Fruit fly (Drosophila melanogaster) whole organism, embryonic: ENCODE measurements around the gene pnt.
A peak's percentile ranks its signal among the peaks of the same experiment; 100 is the strongest.

ENCODE experiments used
- Adf1 ChIP-seq: fragments of 200-800 bp; sonication (Bioruptor generic); IDR thresholded peaks from 2 replicates; pipeline ENCODE4 v1.3.6; 2022; ENCODE audit warnings: missing biosample characterization, missing genetic modification characterization
- Bgb ChIP-seq: fragments of 200-800 bp; sonication (Bioruptor generic); IDR thresholded peaks from 2 replicates; pipeline ENCODE4 v1.3.6; 2022; ENCODE audit warnings: missing biosample characterization, missing genetic modification characterization; ENCODE audit not compliant: partially characterized antibody
- CG11560 ChIP-seq: fragments of 200-800 bp; sonication (Bioruptor generic); IDR thresholded peaks from 3 replicates; pipeline ENCODE4 v1.3.6; 2022; ENCODE audit warnings: missing biosample characterization, missing genetic modification characterization
- CG12659 ChIP-seq: fragments of 200-800 bp; sonication (Bioruptor generic); optimal IDR thresholded peaks from 3 replicates; lab custom pipeline; 2017; ENCODE audit warnings: mild to moderate bottlenecking, missing biosample characterization, missing genetic modification reagents, missing genetic modification characterization
- CG13894 ChIP-seq: fragments of 200-800 bp; sonication (Bioruptor generic); optimal IDR thresholded peaks from 3 replicates; lab custom pipeline; 2018; ENCODE audit warnings: missing biosample characterization, mild to moderate bottlenecking, missing genetic modification characterization, moderate library complexity
- CG14014 ChIP-seq: fragments of 200-800 bp; sonication (Bioruptor generic); IDR thresholded peaks from 2 replicates; pipeline ENCODE4 v1.3.6; 2022; ENCODE audit warnings: missing biosample characterization, missing genetic modification characterization
- CG14441 ChIP-seq: fragments of 200-800 bp; sonication (Bioruptor generic); IDR thresholded peaks from 2 replicates; pipeline ENCODE4 v1.3.6; 2022; ENCODE audit warnings: missing biosample characterization, missing genetic modification characterization
- CG2116 ChIP-seq: fragments of 200-800 bp; sonication (Bioruptor generic); optimal IDR thresholded peaks from 3 replicates; lab custom pipeline; 2018; ENCODE audit warnings: missing biosample characterization, mild to moderate bottlenecking, missing genetic modification characterization
- CG2202 ChIP-seq: fragments of 200-800 bp; sonication (Bioruptor generic); optimal IDR thresholded peaks from 2 replicates; lab custom pipeline; 2018; ENCODE audit warnings: missing biosample characterization, mild to moderate bottlenecking, missing genetic modification characterization
- CG2678 ChIP-seq: fragments of 200-800 bp; sonication (Bioruptor generic); optimal IDR thresholded peaks from 3 replicates; lab custom pipeline; 2019; ENCODE audit warnings: missing biosample characterization, mild to moderate bottlenecking, missing genetic modification characterization, moderate library complexity
- CG2875 ChIP-seq: fragments of 200-800 bp; sonication (Bioruptor generic); optimal IDR thresholded peaks from 2 replicates; lab custom pipeline; 2017; ENCODE audit warnings: missing biosample characterization, mild to moderate bottlenecking, missing genetic modification characterization, missing genetic modification reagents
- CG30403 ChIP-seq: fragments of 200-800 bp; sonication (Bioruptor generic); optimal IDR thresholded peaks from 3 replicates; lab custom pipeline; 2016; ENCODE audit warnings: missing biosample characterization, missing genetic modification characterization
- CG3163 ChIP-seq: fragments of 200-800 bp; sonication (Bioruptor generic); optimal IDR thresholded peaks from 3 replicates; lab custom pipeline; 2016; ENCODE audit warnings: missing biosample characterization, missing genetic modification characterization
- CG34376 ChIP-seq: fragments of 200-800 bp; sonication (Bioruptor generic); optimal IDR thresholded peaks from 2 replicates; lab custom pipeline; 2018; ENCODE audit warnings: missing biosample characterization, mild to moderate bottlenecking, missing genetic modification characterization
- CG4617 ChIP-seq: fragments of 200-800 bp; sonication (Bioruptor generic); optimal IDR thresholded peaks from 3 replicates; lab custom pipeline; 2016; ENCODE audit warnings: missing biosample characterization, missing genetic modification characterization, borderline replicate concordance
- CG5180 ChIP-seq: fragments of 200-800 bp; sonication (Bioruptor generic); optimal IDR thresholded peaks from 3 replicates; lab custom pipeline; 2017; ENCODE audit warnings: missing biosample characterization, missing genetic modification characterization, mild to moderate bottlenecking, moderate library complexity, missing genetic modification reagents
- CG7271 ChIP-seq: fragments of 200-800 bp; sonication (Bioruptor generic); optimal IDR thresholded peaks from 2 replicates; lab custom pipeline; 2018; ENCODE audit warnings: missing biosample characterization, mild to moderate bottlenecking, missing genetic modification characterization, moderate library complexity
- CG7963 ChIP-seq: fragments of 200-800 bp; sonication (Bioruptor generic); IDR thresholded peaks from 3 replicates; pipeline ENCODE4 v1.3.6; 2022; ENCODE audit warnings: missing biosample characterization, missing genetic modification characterization; ENCODE audit not compliant: partially characterized antibody
- CG8388 ChIP-seq: fragments of 200-800 bp; sonication (Bioruptor generic); optimal IDR thresholded peaks from 2 replicates; lab custom pipeline; 2019; ENCODE audit warnings: missing biosample characterization, mild to moderate bottlenecking, missing genetic modification characterization, moderate library complexity
- CTCF ChIP-seq: fragments of 200-800 bp; sonication (Bioruptor generic); optimal IDR thresholded peaks from 2 replicates; lab custom pipeline; 2017; ENCODE audit warnings: missing biosample characterization, mild to moderate bottlenecking, missing genetic modification characterization, moderate library complexity
- Camta ChIP-seq: fragments of 200-800 bp; sonication (Bioruptor generic); optimal IDR thresholded peaks from 2 replicates; lab custom pipeline; 2016; ENCODE audit warnings: missing biosample characterization, missing genetic modification characterization
- D ChIP-seq, 2 experiments: fragments of 200-800 bp in 1 of 2; fragments of >200 bp in 1 of 2; sonication (Bioruptor generic) in 1 of 2; optimal IDR thresholded peaks; 2 replicates in 1 of 2; 3 replicates in 1 of 2; lab custom pipeline; 2017; ENCODE audit warnings: mild to moderate bottlenecking in 1 of 2, missing biosample characterization in 1 of 2, missing genetic modification characterization in 1 of 2, missing genetic modification reagents in 1 of 2
- D19B ChIP-seq: fragments of 200-800 bp; sonication (Bioruptor generic); optimal IDR thresholded peaks from 2 replicates; lab custom pipeline; 2017; ENCODE audit warnings: missing biosample characterization, mild to moderate bottlenecking, missing genetic modification characterization
- Dref ChIP-seq: fragments of 200-800 bp; sonication (Bioruptor generic); IDR thresholded peaks from 2 replicates; pipeline ENCODE4 v1.3.6; 2022; ENCODE audit warnings: missing biosample characterization, missing genetic modification characterization
- Fer2 ChIP-seq: fragments of 200-800 bp; sonication (Bioruptor generic); optimal IDR thresholded peaks from 2 replicates; lab custom pipeline; 2018; ENCODE audit warnings: missing biosample characterization, mild to moderate bottlenecking, missing genetic modification characterization, moderate library complexity
- Mad ChIP-seq: fragments of 200-800 bp; sonication (Bioruptor generic); optimal IDR thresholded peaks from 2 replicates; lab custom pipeline; 2016; ENCODE audit warnings: missing biosample characterization, missing genetic modification characterization
- Med ChIP-seq: fragments of 200-800 bp; sonication (Bioruptor generic); peaks from one replicate; lab custom pipeline; 2016; ENCODE audit warnings: missing biosample characterization, missing genetic modification characterization, mild to moderate bottlenecking, inconsistent platforms, moderate library complexity
- Oaz ChIP-seq: fragments of 200-800 bp; sonication (Bioruptor generic); IDR thresholded peaks from 2 replicates; pipeline ENCODE4 v1.3.6; 2022; ENCODE audit warnings: missing biosample characterization, missing genetic modification characterization
- Rx ChIP-seq: fragments of 200-800 bp; sonication (Bioruptor generic); IDR thresholded peaks from 2 replicates; pipeline ENCODE4 v1.3.6; 2022; ENCODE audit warnings: missing biosample characterization, missing genetic modification characterization
- Taf1 ChIP-seq: fragments of 200-800 bp; sonication (Bioruptor generic); IDR thresholded peaks from 2 replicates; pipeline ENCODE4 v1.3.6; 2022; ENCODE audit warnings: missing biosample characterization, missing genetic modification characterization
- Tbp ChIP-seq: fragments of >200 bp; optimal IDR thresholded peaks from 2 replicates; lab custom pipeline; 2018; ENCODE audit warnings: missing biosample characterization, missing genetic modification characterization
- Trl ChIP-seq, 3 experiments: fragments of >200 bp in 2 of 3; fragments of 200-800 bp in 1 of 3; sonication (Bioruptor generic) in 1 of 3; optimal IDR thresholded peaks; 2 replicates in 1 of 3; 3 replicates in 2 of 3; lab custom pipeline; 2016 to 2017; ENCODE audit warnings: missing biosample characterization in 1 of 3, missing genetic modification characterization in 1 of 3
- ara ChIP-seq: fragments of 200-800 bp; sonication (Bioruptor generic); IDR thresholded peaks from 2 replicates; pipeline ENCODE4 v1.3.6; 2022; ENCODE audit warnings: missing biosample characterization, missing genetic modification characterization
- caup ChIP-seq: fragments of 200-800 bp; sonication (Bioruptor generic); optimal IDR thresholded peaks from 3 replicates; lab custom pipeline; 2017; ENCODE audit warnings: missing biosample characterization, mild to moderate bottlenecking, missing genetic modification characterization, moderate library complexity; ENCODE audit not compliant: severe bottlenecking
- dysf ChIP-seq: fragments of 200-800 bp; sonication (Bioruptor generic); IDR thresholded peaks from 3 replicates; pipeline ENCODE4 v1.3.6; 2022; ENCODE audit warnings: missing biosample characterization, missing genetic modification characterization
- emc ChIP-seq: fragments of 200-800 bp; sonication (Bioruptor generic); optimal IDR thresholded peaks from 2 replicates; lab custom pipeline; 2016; ENCODE audit warnings: missing biosample characterization, missing genetic modification characterization
- en ChIP-seq: fragments of 200-800 bp; sonication (Bioruptor generic); optimal IDR thresholded peaks from 2 replicates; lab custom pipeline; 2016; ENCODE audit warnings: missing biosample characterization, missing genetic modification characterization
- gsb ChIP-seq: fragments of 200-800 bp; sonication (Bioruptor generic); IDR thresholded peaks from 2 replicates; pipeline ENCODE4 v1.3.6; 2022; ENCODE audit warnings: missing biosample characterization, missing genetic modification characterization
- maf-S ChIP-seq: fragments of 200-800 bp; sonication (Bioruptor generic); optimal IDR thresholded peaks from 2 replicates; lab custom pipeline; 2016; ENCODE audit warnings: missing biosample characterization, missing genetic modification characterization
- nmo ChIP-seq: fragments of 200-800 bp; sonication (Bioruptor generic); optimal IDR thresholded peaks from 2 replicates; lab custom pipeline; 2018; ENCODE audit warnings: missing biosample characterization, mild to moderate bottlenecking, missing genetic modification characterization, moderate library complexity
- pum ChIP-seq: fragments of 200-800 bp; sonication (Bioruptor generic); optimal IDR thresholded peaks from 2 replicates; lab custom pipeline; 2016; ENCODE audit warnings: missing biosample characterization, missing genetic modification characterization
- row ChIP-seq: fragments of 200-800 bp; sonication (Bioruptor generic); IDR thresholded peaks from 3 replicates; pipeline ENCODE4 v1.3.6; 2022; ENCODE audit warnings: missing biosample characterization, missing genetic modification characterization
- run ChIP-seq: fragments of 200-800 bp; sonication (Bioruptor generic); optimal IDR thresholded peaks from 3 replicates; lab custom pipeline; 2018; ENCODE audit warnings: missing biosample characterization, mild to moderate bottlenecking, missing genetic modification characterization
- salm ChIP-seq: fragments of 200-800 bp; sonication (Bioruptor generic); optimal IDR thresholded peaks from 2 replicates; lab custom pipeline; 2018; ENCODE audit warnings: missing biosample characterization, mild to moderate bottlenecking, missing genetic modification characterization
- slou ChIP-seq: fragments of 200-800 bp; sonication (Bioruptor generic); optimal IDR thresholded peaks from 3 replicates; lab custom pipeline; 2016; ENCODE audit warnings: missing biosample characterization, missing genetic modification characterization
- stc ChIP-seq: fragments of 200-800 bp; sonication (Bioruptor generic); IDR thresholded peaks from 2 replicates; pipeline ENCODE4 v1.3.6; 2022; ENCODE audit warnings: missing biosample characterization, missing genetic modification characterization
- tll ChIP-seq, 2 experiments: fragments of 200-800 bp in 1 of 2; fragments of >200 bp in 1 of 2; sonication (Bioruptor generic) in 1 of 2; optimal IDR thresholded peaks; 2 replicates each; lab custom pipeline; 2017 to 2019; ENCODE audit warnings: missing biosample characterization in 2 of 2, missing genetic modification characterization in 2 of 2, mild to moderate bottlenecking in 1 of 2, moderate library complexity in 1 of 2
- twi ChIP-seq: fragments of 200-800 bp; optimal IDR thresholded peaks from 2 replicates; lab custom pipeline; 2019; ENCODE audit warnings: missing biosample characterization, mild to moderate bottlenecking, missing genetic modification characterization, moderate library complexity
- unpg ChIP-seq: fragments of 200-800 bp; sonication (Bioruptor generic); optimal IDR thresholded peaks from 3 replicates; lab custom pipeline; 2018; ENCODE audit warnings: missing biosample characterization, mild to moderate bottlenecking, missing genetic modification characterization, moderate library complexity

pnt gene

dm6 chr3R:23297132-23297862 is 48.7 kb downstream of the pnt start (continued):
- TF ChIP-seq CG14014 (GFP tag; lab: Robert Waterston, UW) (no peak), unpg (GFP tag; lab: Kevin White, UChicago) (peak; percentile 43), Oaz (GFP tag; lab: Robert Waterston, UW) (no peak), Dref (GFP tag; lab: Robert Waterston, UW) (no peak), dysf (GFP tag; lab: Robert Waterston, UW) (no peak), Med (peak; percentile 61), row (GFP tag; lab: Robert Waterston, UW) (peak; percentile 46; the same call in 1 of the 3 replicates), Rx (GFP tag; lab: Robert Waterston, UW) (no peak), pum (GFP tag; lab: Kevin White, UChicago) (no peak), CG2202 (tag; lab: Kevin White, UChicago) (no peak), CG2678 (peak; percentile 34), run (tag; lab: Kevin White, UChicago) (no peak), CTCF (GFP tag; lab: Kevin White, UChicago) (no peak), CG11560 (tag; lab: Robert Waterston, UW) (no peak), Taf1 (GFP tag; lab: Robert Waterston, UW) (no peak), Bgb (GFP tag; lab: Robert Waterston, UW) (no peak), CG4617 (GFP tag; lab: Kevin White, UChicago) (no peak), twi (tag; lab: Kevin White, UChicago) (no peak), Fer2 (no peak), emc (GFP tag; lab: Kevin White, UChicago) (no peak), D (optimal IDR thresholded peaks at IDR 0.05; lab: Kevin White, UChicago) (no peak), D (GFP tag; optimal IDR thresholded peaks at IDR 0.05; lab: Kevin White, UChicago) (no peak), caup (GFP tag; lab: Kevin White, UChicago) (peak; percentile 13), CG5180 (GFP tag; lab: Kevin White, UChicago) (no peak), CG7963 (GFP tag; lab: Robert Waterston, UW) (no peak), tll (GFP tag; optimal IDR thresholded peaks at IDR 0.05; lab: Kevin White, UChicago) (no peak), CG13894 (tag; lab: Kevin White, UChicago) (no peak), gsb (GFP tag; lab: Robert Waterston, UW) (no peak), Camta (GFP tag; lab: Kevin White, UChicago) (no peak), CG34376 (GFP tag; lab: Kevin White, UChicago) (peak; percentile 40), maf-S (GFP tag; lab: Kevin White, UChicago) (no peak), en (GFP tag; lab: Kevin White, UChicago) (no peak), slou (no peak), Tbp (GFP tag; lab: Kevin White, UChicago) (no peak), CG12659 (GFP tag; lab: Kevin White, UChicago) (no peak), D19B (GFP tag; lab: Kevin White, UChicago) (no peak), ara (GFP tag; lab: Robert Waterston, UW) (no peak), CG7271 (no peak), nmo (peak; percentile 50), CG2875 (GFP tag; lab: Kevin White, UChicago) (no peak), CG2116 (no peak), CG3163 (GFP tag; lab: Kevin White, UChicago) (no peak), salm (tag; lab: Kevin White, UChicago) (no peak), stc (GFP tag; lab: Robert Waterston, UW) (no peak), CG14441 (GFP tag; lab: Robert Waterston, UW) (no peak), CG8388 (GFP tag; lab: Kevin White, UChicago) (peak; percentile 27), Mad (GFP tag; lab: Kevin White, UChicago) (no peak), Adf1 (GFP tag; lab: Robert Waterston, UW) (no peak; the same call in 1 of the 2 replicates), CG30403 (peak; percentile 32), Trl (optimal IDR thresholded peaks at IDR 0.05; lab: Kevin White, UChicago) (no peak), Trl (GFP tag; optimal IDR thresholded peaks at IDR 0.05; lab: Kevin White, UChicago) (no peak)
